Worm (Caenorhabditis elegans) whole organism, L3 larva: ENCODE data around the gene F41B4.2.

Experiments used
- ZK546.5 ChIP-seq: sonication (generic microtip); optimal IDR thresholded peaks from 2 replicates; lab custom pipeline; 2017; ENCODE audit warnings: missing biosample characterization, missing genetic modification characterization
- aly-2 ChIP-seq: fragments of 150-350 bp; optimal IDR thresholded peaks from 2 replicates; lab custom pipeline; 2014; ENCODE audit warnings: missing biosample characterization, missing genetic modification characterization
- ceh-16 ChIP-seq: sonication (generic microtip); optimal IDR thresholded peaks from 2 replicates; lab custom pipeline; 2017; ENCODE audit warnings: missing biosample characterization, missing genetic modification characterization
- ceh-28 ChIP-seq: fragments of 150-350 bp; optimal IDR thresholded peaks from 2 replicates; lab custom pipeline; 2014; ENCODE audit warnings: missing biosample characterization, missing genetic modification reagents, missing genetic modification characterization
- ceh-9 ChIP-seq: sonication (generic microtip); optimal IDR thresholded peaks from 2 replicates; lab custom pipeline; 2018; ENCODE audit warnings: missing biosample characterization, missing genetic modification characterization
- elt-2 ChIP-seq: sonication (generic microtip); optimal IDR thresholded peaks from 2 replicates; lab custom pipeline; 2016; ENCODE audit warnings: missing genetic modification reagents, mild to moderate bottlenecking, missing genetic modification characterization, missing compliant biosample characterization
- jun-1 ChIP-seq: fragments of 150-350 bp; optimal IDR thresholded peaks from 2 replicates; lab custom pipeline; 2014; ENCODE audit warnings: missing biosample characterization, missing genetic modification reagents, missing genetic modification characterization
- mdl-1 ChIP-seq: fragments of 150-350 bp; optimal IDR thresholded peaks from 2 replicates; lab custom pipeline; 2014; ENCODE audit warnings: missing biosample characterization, missing genetic modification characterization
- nhr-11 ChIP-seq: fragments of 150-350 bp; optimal IDR thresholded peaks from 2 replicates; lab custom pipeline; 2014; ENCODE audit warnings: missing biosample characterization, missing genetic modification characterization
- nhr-12 ChIP-seq: fragments of 150-350 bp; optimal IDR thresholded peaks from 2 replicates; lab custom pipeline; 2014; ENCODE audit warnings: missing biosample characterization, missing genetic modification characterization
- pha-4 ChIP-seq: fragments of 150-350 bp; optimal IDR thresholded peaks from 2 replicates; lab custom pipeline; 2014; ENCODE audit warnings: missing biosample characterization, missing genetic modification reagents, missing genetic modification characterization
- pqm-1 ChIP-seq: fragments of 150-350 bp; optimal IDR thresholded peaks from 2 replicates; lab custom pipeline; 2017; ENCODE audit warnings: missing biosample characterization, missing genetic modification characterization, inconsistent platforms
- sea-2 ChIP-seq: fragments of 150-350 bp; sonication (generic microtip); optimal IDR thresholded peaks from 4 replicates; lab custom pipeline; 2014; ENCODE audit warnings: missing biosample characterization, missing genetic modification reagents, missing genetic modification characterization
- skn-1 ChIP-seq: fragments of 150-350 bp; optimal IDR thresholded peaks from 2 replicates; lab custom pipeline; 2014; ENCODE audit warnings: missing biosample characterization, missing genetic modification characterization
- unc-62 ChIP-seq: fragments of 150-350 bp; sonication (generic microtip); optimal IDR thresholded peaks from 4 replicates; lab custom pipeline; 2014; ENCODE audit warnings: missing biosample characterization, missing genetic modification reagents, missing genetic modification characterization

Gene F41B4.2

ce11 chrX:6790457-6790856 lies 44.6 kb downstream of the F41B4.2 start:
- peak; percentile 48 for TF ChIP-seq pqm-1 (tag; lab: Kevin White, UChicago)
- peak; percentile 1 for TF ChIP-seq pha-4 (tag; lab: Kevin White, UChicago)
- no peak for TF ChIP-seq skn-1 (tag; lab: Kevin White, UChicago)
- TF ChIP-seq unc-62 (GFP tag; lab: Kevin White, UChicago), result no peak
- TF ChIP-seq elt-2 (tag; lab: Kevin White, UChicago), result peak; percentile 48

ce11 chrX:6788965-6789573 lies 46.0 kb downstream of the F41B4.2 start, which contains the start of gene sgca-1:
TSS of gene sgca-1 (minus strand) at chrX:6789548.
- TF ChIP-seq jun-1 (peak; percentile 56), pha-4 (tag; lab: Kevin White, UChicago) (peak; percentile 59), ceh-28 (tag; lab: Kevin White, UChicago) (peak; percentile 42), aly-2 (tag; lab: Kevin White, UChicago) (no peak), ceh-16 (tag; lab: Kevin White, UChicago) (no peak), elt-2 (tag; lab: Kevin White, UChicago) (peak; percentile 95), nhr-12 (tag; lab: Kevin White, UChicago) (no peak), pqm-1 (tag; lab: Kevin White, UChicago) (peak; percentile 91), mdl-1 (tag; lab: Kevin White, UChicago) (no peak)

DNA sequence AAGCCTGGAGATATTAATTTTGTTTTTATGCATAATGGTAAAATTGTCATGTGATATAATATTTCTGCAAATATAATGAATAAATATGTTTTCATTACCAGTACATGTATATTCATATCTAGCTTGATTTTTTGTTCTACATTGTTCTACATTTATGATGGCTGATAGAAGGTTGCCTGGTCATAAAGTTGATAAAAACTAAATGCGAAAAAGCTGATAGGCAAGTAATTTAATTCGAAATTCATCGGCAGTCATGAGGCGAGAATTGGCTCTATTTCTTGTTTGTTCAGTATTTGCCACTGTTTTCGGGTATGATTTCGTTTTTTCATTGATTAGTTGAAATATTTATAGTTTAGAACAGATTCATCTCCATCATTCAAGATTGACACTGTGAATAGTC lies 50.9 kb downstream of the F41B4.2 start, which contains the start of gene bgal-2:
Gene bgal-2, plus strand, starts transcription at position 231 of the 400 bp plus-strand sequence.
- TF ChIP-seq pqm-1 (tag; lab: Kevin White, UChicago), result peak; percentile 38
- TF ChIP-seq elt-2 (tag; lab: Kevin White, UChicago), result peak; percentile 64
- TF ChIP-seq ZK546.5, result no peak
- TF ChIP-seq, all 47 proteins: peak for 2

- TF ChIP-seq pha-4 (tag; lab: Kevin White, UChicago) (no peak), ceh-9 (tag; lab: Kevin White, UChicago) (no peak), aly-2 (tag; lab: Kevin White, UChicago) (no peak), nhr-11 (no peak), sea-2 (GFP tag; lab: Kevin White, UChicago) (no peak)
Observed at ce11 chrX:6782857-6783256, 52.2 kb downstream of the F41B4.2 start, which contains the start of gene idpp-6. TSS of gene idpp-6 (plus strand) at chrX:6783157.
